Worm (Caenorhabditis elegans) whole organism, L1 larva: ENCODE results near the gene C50F7.6.

Experiments used
- C04F5.9 ChIP-seq: sonication (generic microtip); optimal IDR thresholded peaks from 2 replicates; lab custom pipeline; 2016; ENCODE audit warnings: missing genetic modification characterization, missing compliant biosample characterization
- aha-1 ChIP-seq: fragments of 150-350 bp; optimal IDR thresholded peaks from 2 replicates; lab custom pipeline; 2014; ENCODE audit warnings: missing biosample characterization, missing genetic modification characterization
- aly-2 ChIP-seq: fragments of 150-350 bp; optimal IDR thresholded peaks from 2 replicates; lab custom pipeline; 2014; ENCODE audit warnings: missing biosample characterization, missing genetic modification characterization
- ama-1 ChIP-seq: fragments of 150-350 bp; optimal IDR thresholded peaks from 2 replicates; lab custom pipeline; 2014
- ceh-82 ChIP-seq, 3 experiments: fragments of 150-350 bp in 1 of 3; sonication (generic microtip) in 2 of 3; optimal IDR thresholded peaks; 2 replicates each; lab custom pipeline; 2014 to 2017; ENCODE audit warnings: missing biosample characterization in 3 of 3, missing genetic modification characterization in 3 of 3
- dpl-1 ChIP-seq, 3 experiments: fragments of 150-350 bp in 2 of 3; sonication (generic microtip) in 1 of 3; optimal IDR thresholded peaks; 2 replicates each; lab custom pipeline; 2014 to 2017; ENCODE audit warnings: missing biosample characterization in 3 of 3, missing genetic modification characterization in 3 of 3, missing genetic modification reagents in 3 of 3
- elt-2 ChIP-seq: sonication (generic microtip); optimal IDR thresholded peaks from 2 replicates; lab custom pipeline; 2016; ENCODE audit warnings: missing genetic modification characterization, mild to moderate bottlenecking, inconsistent platforms, missing compliant biosample characterization, missing genetic modification reagents
- fkh-10 ChIP-seq: sonication (generic microtip); optimal IDR thresholded peaks from 2 replicates; lab custom pipeline; 2017; ENCODE audit warnings: missing biosample characterization, missing genetic modification reagents, missing genetic modification characterization
- lin-15B ChIP-seq: fragments of 150-350 bp; sonication (generic microtip); optimal IDR thresholded peaks from 3 replicates; lab custom pipeline; 2014; ENCODE audit warnings: missing biosample characterization, missing genetic modification characterization
- lin-39 ChIP-seq: fragments of 150-350 bp; optimal IDR thresholded peaks from 2 replicates; lab custom pipeline; 2014; ENCODE audit warnings: missing biosample characterization, missing genetic modification reagents, missing genetic modification characterization
- nhr-11 ChIP-seq: fragments of 150-350 bp; optimal IDR thresholded peaks from 2 replicates; lab custom pipeline; 2014; ENCODE audit warnings: missing biosample characterization, missing genetic modification characterization
- pqm-1 ChIP-seq: sonication (generic microtip); optimal IDR thresholded peaks from 3 replicates; lab custom pipeline; 2017; ENCODE audit warnings: missing biosample characterization, missing genetic modification characterization
- unc-86 ChIP-seq: sonication (generic microtip); optimal IDR thresholded peaks from 2 replicates; lab custom pipeline; 2016; ENCODE audit warnings: missing genetic modification characterization, missing compliant biosample characterization

ce11 chrIV:7723555-7723954, 556 bp upstream of the C50F7.6 start:
- no peak for TF ChIP-seq ama-1 (lab: Kevin White, UChicago)
- no peak for TF ChIP-seq elt-2 (tag; lab: Kevin White, UChicago)
- TF ChIP-seq lin-15B (tag; lab: Kevin White, UChicago): no peak
- TF ChIP-seq lin-39 (tag; lab: Kevin White, UChicago): no peak
- no peak for TF ChIP-seq C04F5.9 (tag; lab: Kevin White, UChicago)
- no peak for TF ChIP-seq fkh-10 (GFP tag; lab: Kevin White, UChicago)
- TF ChIP-seq aly-2 (tag; lab: Kevin White, UChicago): no peak
- no peak for TF ChIP-seq ceh-82 (tag; optimal IDR thresholded peaks at IDR 0.05; lab: Kevin White, UChicago)
- no peak for TF ChIP-seq dpl-1 (GFP tag; optimal IDR thresholded peaks at IDR 0.05; lab: Kevin White, UChicago)
- TF ChIP-seq pqm-1 (tag; lab: Kevin White, UChicago): no peak
- no peak for TF ChIP-seq unc-86
- TF ChIP-seq nhr-11 (tag; lab: Kevin White, UChicago): no peak
- TF ChIP-seq aha-1: no peak
